Fruit fly (Drosophila melanogaster) whole organism, prepupa: ENCODE data around the gene fred.

Source experiments
- Blimp-1 ChIP-seq: fragments of 200-800 bp; sonication (Bioruptor generic); optimal IDR thresholded peaks from 3 replicates; lab custom pipeline; 2017; ENCODE audit warnings: missing biosample characterization, missing genetic modification characterization, mild to moderate bottlenecking, moderate library complexity, missing genetic modification reagents
- CG10631 ChIP-seq: fragments of 200-800 bp; sonication (Bioruptor generic); optimal IDR thresholded peaks from 2 replicates; lab custom pipeline; 2016; ENCODE audit warnings: missing biosample characterization, missing genetic modification characterization
- CG10669 ChIP-seq: fragments of 200-800 bp; sonication (Bioruptor generic); optimal IDR thresholded peaks from 3 replicates; lab custom pipeline; 2018; ENCODE audit warnings: missing biosample characterization, mild to moderate bottlenecking, missing genetic modification characterization, moderate library complexity
- CG11762 ChIP-seq: fragments of 200-800 bp; sonication (Bioruptor generic); optimal IDR thresholded peaks from 3 replicates; lab custom pipeline; 2016; ENCODE audit warnings: missing biosample characterization, missing genetic modification characterization; ENCODE audit not compliant: insufficient read depth
- CG11902 ChIP-seq: fragments of 200-800 bp; sonication (Bioruptor generic); optimal IDR thresholded peaks from 3 replicates; lab custom pipeline; 2016; ENCODE audit warnings: missing biosample characterization, missing genetic modification characterization
- CG15336 ChIP-seq: fragments of 200-800 bp; sonication (Bioruptor generic); IDR thresholded peaks from 2 replicates; pipeline ENCODE4 v1.3.6; 2022; ENCODE audit warnings: missing biosample characterization, missing genetic modification characterization
- CG1621 ChIP-seq: fragments of 200-800 bp; sonication (Bioruptor generic); optimal IDR thresholded peaks from 3 replicates; lab custom pipeline; 2018; ENCODE audit warnings: missing biosample characterization, mild to moderate bottlenecking, missing genetic modification characterization
- CG16779 ChIP-seq: fragments of 200-800 bp; sonication (Bioruptor generic); optimal IDR thresholded peaks from 3 replicates; lab custom pipeline; 2017; ENCODE audit warnings: missing biosample characterization, mild to moderate bottlenecking, missing genetic modification characterization
- CG3032 ChIP-seq: fragments of 200-800 bp; optimal IDR thresholded peaks from 2 replicates; lab custom pipeline; 2019; ENCODE audit warnings: missing biosample characterization, mild to moderate bottlenecking, missing genetic modification characterization, moderate library complexity
- CG31627 ChIP-seq: fragments of 200-800 bp; sonication (Bioruptor generic); optimal IDR thresholded peaks from 3 replicates; lab custom pipeline; 2016; ENCODE audit warnings: missing biosample characterization, missing genetic modification characterization
- CG34406 ChIP-seq: fragments of 200-800 bp; sonication (Bioruptor generic); optimal IDR thresholded peaks from 3 replicates; lab custom pipeline; 2016; ENCODE audit warnings: missing biosample characterization, missing genetic modification characterization
- CG6163 ChIP-seq: fragments of 200-800 bp; sonication (Bioruptor generic); IDR thresholded peaks from 3 replicates; pipeline ENCODE4 v1.3.6; 2022; ENCODE audit warnings: missing biosample characterization, missing genetic modification characterization
- CG6276 ChIP-seq: fragments of 200-800 bp; sonication (Bioruptor generic); optimal IDR thresholded peaks from 2 replicates; lab custom pipeline; 2017; ENCODE audit warnings: missing biosample characterization, mild to moderate bottlenecking, missing genetic modification characterization
- CG6792 ChIP-seq: fragments of 200-800 bp; sonication (Bioruptor generic); optimal IDR thresholded peaks from 3 replicates; lab custom pipeline; 2016; ENCODE audit warnings: missing biosample characterization, missing genetic modification characterization
- CG6808 ChIP-seq: fragments of 200-800 bp; sonication (Bioruptor generic); optimal IDR thresholded peaks from 3 replicates; lab custom pipeline; 2017; ENCODE audit warnings: missing biosample characterization, missing genetic modification characterization, mild to moderate bottlenecking, moderate library complexity, missing genetic modification reagents
- CG6854 ChIP-seq: fragments of 200-800 bp; sonication (Bioruptor generic); optimal IDR thresholded peaks from 2 replicates; lab custom pipeline; 2017; ENCODE audit warnings: missing biosample characterization, mild to moderate bottlenecking, missing genetic modification characterization
- CG7368 ChIP-seq: fragments of 200-800 bp; sonication (Bioruptor generic); optimal IDR thresholded peaks from 3 replicates; lab custom pipeline; 2016; ENCODE audit warnings: missing biosample characterization, missing genetic modification characterization
- CG8119 ChIP-seq: fragments of 200-800 bp; sonication (Bioruptor generic); IDR thresholded peaks from 3 replicates; pipeline ENCODE4 v1.3.6; 2022; ENCODE audit warnings: missing biosample characterization, missing genetic modification characterization
- CG8319 ChIP-seq: fragments of 200-800 bp; sonication (Bioruptor generic); optimal IDR thresholded peaks from 3 replicates; lab custom pipeline; 2016; ENCODE audit warnings: missing biosample characterization, missing genetic modification characterization
- CG8632 ChIP-seq: fragments of 200-800 bp; sonication (Bioruptor generic); optimal IDR thresholded peaks from 3 replicates; lab custom pipeline; 2016; ENCODE audit warnings: missing biosample characterization, missing genetic modification characterization
- CG9139 ChIP-seq: fragments of 200-800 bp; sonication (Bioruptor generic); optimal IDR thresholded peaks from 3 replicates; lab custom pipeline; 2017; ENCODE audit warnings: missing biosample characterization, mild to moderate bottlenecking, missing genetic modification characterization
- Eip75B ChIP-seq: fragments of 200-800 bp; sonication (Bioruptor generic); optimal IDR thresholded peaks from 3 replicates; lab custom pipeline; 2016; ENCODE audit warnings: missing biosample characterization, missing genetic modification characterization
- Eip78C ChIP-seq: fragments of 200-800 bp; sonication (Bioruptor generic); peaks from one replicate; lab custom pipeline; 2016; ENCODE audit warnings: missing biosample characterization, missing genetic modification characterization
- Eip93F ChIP-seq: fragments of 200-800 bp; sonication (Bioruptor generic); optimal IDR thresholded peaks from 2 replicates; lab custom pipeline; 2016; ENCODE audit warnings: missing biosample characterization, mild to moderate bottlenecking, missing genetic modification characterization
- Ets96B ChIP-seq: fragments of 200-800 bp; optimal IDR thresholded peaks from 2 replicates; lab custom pipeline; 2019; ENCODE audit warnings: missing biosample characterization, mild to moderate bottlenecking, missing genetic modification characterization, moderate library complexity
- Gug ChIP-seq: fragments of 200-800 bp; sonication (Bioruptor generic); IDR thresholded peaks from 2 replicates; pipeline ENCODE4 v1.3.6; 2022; ENCODE audit warnings: missing biosample characterization, missing genetic modification characterization
- Hr38 ChIP-seq: sonication (Bioruptor generic); optimal IDR thresholded peaks from 2 replicates; lab custom pipeline; 2016; ENCODE audit warnings: missing biosample characterization, missing genetic modification characterization
- Hr39 ChIP-seq: fragments of 200-800 bp; sonication (Bioruptor generic); optimal IDR thresholded peaks from 2 replicates; lab custom pipeline; 2016; ENCODE audit warnings: missing biosample characterization, missing genetic modification characterization
- Hr4 ChIP-seq: fragments of 200-800 bp; sonication (Bioruptor generic); optimal IDR thresholded peaks from 3 replicates; lab custom pipeline; 2016; ENCODE audit warnings: missing biosample characterization, missing genetic modification characterization
- Lpt ChIP-seq: fragments of 200-800 bp; sonication (Bioruptor generic); optimal IDR thresholded peaks from 3 replicates; lab custom pipeline; 2016; ENCODE audit warnings: missing biosample characterization, missing genetic modification characterization
- OdsH ChIP-seq: fragments of 200-800 bp; sonication (Bioruptor generic); optimal IDR thresholded peaks from 3 replicates; lab custom pipeline; 2016; ENCODE audit warnings: missing biosample characterization, missing genetic modification characterization
- Smox ChIP-seq: fragments of 200-800 bp; sonication (Bioruptor generic); optimal IDR thresholded peaks from 3 replicates; lab custom pipeline; 2016; ENCODE audit warnings: missing biosample characterization, missing genetic modification characterization
- Sox102F ChIP-seq: fragments of 200-800 bp; sonication (Bioruptor generic); optimal IDR thresholded peaks from 2 replicates; lab custom pipeline; 2016; ENCODE audit warnings: missing biosample characterization, mild to moderate bottlenecking, missing genetic modification characterization
- Sox14 ChIP-seq: fragments of 200-800 bp; sonication (Bioruptor generic); optimal IDR thresholded peaks from 3 replicates; lab custom pipeline; 2016; ENCODE audit warnings: missing biosample characterization, missing genetic modification characterization
- Sox15 ChIP-seq: fragments of 200-800 bp; sonication (Bioruptor generic); optimal IDR thresholded peaks from 3 replicates; lab custom pipeline; 2016; ENCODE audit warnings: missing biosample characterization, missing genetic modification characterization
- achi ChIP-seq: fragments of 200-800 bp; sonication (Bioruptor generic); optimal IDR thresholded peaks from 3 replicates; lab custom pipeline; 2016; ENCODE audit warnings: missing biosample characterization, missing genetic modification characterization
- acj6 ChIP-seq: fragments of 200-800 bp; sonication (Bioruptor generic); optimal IDR thresholded peaks from 3 replicates; lab custom pipeline; 2016; ENCODE audit warnings: missing biosample characterization, missing genetic modification characterization
- cyc ChIP-seq: fragments of 200-800 bp; sonication (Bioruptor generic); optimal IDR thresholded peaks from 3 replicates; lab custom pipeline; 2016; ENCODE audit warnings: missing biosample characterization, missing genetic modification characterization
- dsx ChIP-seq: fragments of 200-800 bp; optimal IDR thresholded peaks from 3 replicates; lab custom pipeline; 2019; ENCODE audit warnings: missing biosample characterization, mild to moderate bottlenecking, missing genetic modification characterization, moderate library complexity; ENCODE audit not compliant: poor library complexity, severe bottlenecking
- esn ChIP-seq: fragments of 200-800 bp; sonication (Bioruptor generic); optimal IDR thresholded peaks from 2 replicates; lab custom pipeline; 2016; ENCODE audit warnings: missing biosample characterization, mild to moderate bottlenecking, missing genetic modification characterization, moderate library complexity
- fd59A ChIP-seq: fragments of 200-800 bp; sonication (Bioruptor generic); optimal IDR thresholded peaks from 2 replicates; lab custom pipeline; 2017; ENCODE audit warnings: missing biosample characterization, mild to moderate bottlenecking, missing genetic modification characterization, missing genetic modification reagents
- fd85E ChIP-seq: fragments of 200-800 bp; sonication (Bioruptor generic); optimal IDR thresholded peaks from 3 replicates; lab custom pipeline; 2016; ENCODE audit warnings: missing biosample characterization, missing genetic modification characterization
- fkh ChIP-seq: fragments of 200-800 bp; sonication (Bioruptor generic); optimal IDR thresholded peaks from 3 replicates; lab custom pipeline; 2017; ENCODE audit warnings: missing biosample characterization, mild to moderate bottlenecking, missing genetic modification characterization, moderate library complexity
- lz ChIP-seq: fragments of 200-800 bp; sonication (Bioruptor generic); optimal IDR thresholded peaks from 3 replicates; lab custom pipeline; 2016; ENCODE audit warnings: missing biosample characterization, missing genetic modification characterization
- salr ChIP-seq, 2 experiments: fragments of 200-800 bp; sonication (Bioruptor generic); optimal IDR thresholded peaks; 3 replicates each; lab custom pipeline; 2016 to 2018; ENCODE audit warnings: missing biosample characterization in 2 of 2, missing genetic modification characterization in 2 of 2, mild to moderate bottlenecking in 1 of 2
- ss ChIP-seq, 2 experiments: fragments of 200-800 bp; sonication (Bioruptor generic); optimal IDR thresholded peaks; 2 replicates in 1 of 2; 3 replicates in 1 of 2; lab custom pipeline; 2017 to 2018; ENCODE audit warnings: mild to moderate bottlenecking in 2 of 2, missing biosample characterization in 2 of 2, missing genetic modification characterization in 2 of 2, moderate library complexity in 1 of 2
- svp ChIP-seq: fragments of 200-800 bp; sonication (Bioruptor generic); peaks from one replicate; lab custom pipeline; 2016; ENCODE audit warnings: missing biosample characterization, missing genetic modification characterization
- vri ChIP-seq: fragments of 200-800 bp; sonication (Bioruptor generic); optimal IDR thresholded peaks from 3 replicates; lab custom pipeline; 2016; ENCODE audit warnings: missing biosample characterization, mild to moderate bottlenecking, missing genetic modification characterization

Gene fred

DNA sequence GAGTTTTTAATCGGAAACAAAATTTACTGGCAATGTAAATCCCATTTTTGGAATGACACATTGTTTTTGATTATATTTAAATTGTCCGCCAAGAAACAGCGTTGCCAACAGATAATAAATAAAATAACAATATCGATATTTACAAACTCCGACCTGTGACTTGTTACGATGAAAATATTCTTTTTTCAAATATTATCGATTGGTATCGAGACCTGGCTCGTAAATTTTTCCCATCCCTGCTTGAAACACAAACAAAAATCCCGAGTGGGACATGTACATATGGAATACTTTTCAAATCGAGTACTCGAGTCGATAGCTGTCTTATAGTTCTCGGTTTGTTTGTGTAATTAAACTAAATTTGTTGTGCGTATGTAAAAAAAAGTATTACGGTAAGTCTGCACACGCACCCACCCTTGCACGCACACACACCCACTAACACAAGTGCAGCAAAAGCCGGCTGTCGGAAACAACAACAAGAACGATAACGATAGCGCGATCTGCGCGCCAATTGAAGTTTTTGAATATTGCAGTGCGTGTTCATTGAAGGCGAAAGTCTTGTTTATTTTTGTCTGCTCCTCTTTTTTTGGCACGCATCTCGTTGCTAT, 129.0 kb downstream of the fred start, which contains the start of gene TTLL4B:
Gene TTLL4B (plus strand): TSS at position 232 of the 605 bp plus-strand sequence.
- TF ChIP-seq esn (GFP tag; lab: Kevin White, UChicago), result peak; percentile 24
- no peak for TF ChIP-seq CG1621 (tag; lab: Kevin White, UChicago)
- no peak for TF ChIP-seq CG3032 (tag; lab: Kevin White, UChicago)
- TF ChIP-seq CG6276 (GFP tag; lab: Kevin White, UChicago), result peak; percentile 98
- TF ChIP-seq, all 60 proteins: peak for 2

DNA sequence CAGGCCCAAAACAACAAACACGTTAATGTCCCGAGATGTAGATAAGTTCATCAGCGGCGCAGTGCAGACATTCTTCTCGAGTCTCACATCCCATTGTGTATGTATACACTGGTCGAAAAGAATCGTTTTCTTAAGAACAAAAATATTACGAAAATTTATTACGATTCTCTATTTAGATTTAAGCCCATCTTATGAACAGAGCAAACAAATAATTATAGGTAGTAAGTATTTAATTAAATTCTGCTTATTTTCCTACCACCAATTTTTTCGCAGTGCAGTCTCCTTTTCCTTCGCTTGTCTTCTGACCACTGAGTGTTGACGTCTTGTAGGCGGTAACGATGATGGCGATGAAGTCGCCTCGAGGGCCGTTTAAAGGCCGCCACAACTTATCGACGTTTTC, 130.1 kb downstream of the fred start:
- TF ChIP-seq CG15336 (GFP tag; lab: Robert Waterston, UW), result no peak
- no peak for TF ChIP-seq achi (GFP tag; lab: Kevin White, UChicago)
- TF ChIP-seq fd59A (GFP tag; lab: Kevin White, UChicago), result peak; percentile 53
- 0 out of 3 replicates have a peak, but pooled peaks have one; percentile 31 for TF ChIP-seq CG8119 (GFP tag; lab: Robert Waterston, UW)
- no peak for TF ChIP-seq Hr39 (GFP tag; lab: Kevin White, UChicago)
- TF ChIP-seq Lpt (GFP tag; lab: Kevin White, UChicago), result no peak
- TF ChIP-seq Sox14 (GFP tag; lab: Kevin White, UChicago), result no peak
- peak; percentile 25 for TF ChIP-seq CG9139 (GFP tag; lab: Kevin White, UChicago)
- TF ChIP-seq CG6808 (GFP tag; lab: Kevin White, UChicago), result no peak
- no peak for TF ChIP-seq CG11762 (GFP tag; lab: Kevin White, UChicago)
- peak; percentile 70 for TF ChIP-seq dsx (GFP tag; lab: Kevin White, UChicago)
- TF ChIP-seq CG6792, result peak; percentile 54
- TF ChIP-seq Eip75B, result no peak
- TF ChIP-seq Blimp-1 (GFP tag; lab: Kevin White, UChicago), result no peak
- TF ChIP-seq CG8319 (GFP tag; lab: Kevin White, UChicago), result no peak
- TF ChIP-seq CG10631 (GFP tag; lab: Kevin White, UChicago), result no peak
- no peak for TF ChIP-seq Sox15 (GFP tag; lab: Kevin White, UChicago)
- peak; percentile 3 for TF ChIP-seq CG6854 (GFP tag; lab: Kevin White, UChicago)
- TF ChIP-seq CG6163 (GFP tag; lab: Robert Waterston, UW), result peak; percentile 68
- TF ChIP-seq Eip93F (GFP tag; lab: Kevin White, UChicago), result no peak
- TF ChIP-seq Smox (GFP tag; lab: Kevin White, UChicago), result no peak
- no peak for TF ChIP-seq Hr38 (GFP tag; lab: Kevin White, UChicago)
- peak; percentile 59 for TF ChIP-seq Ets96B (tag; lab: Kevin White, UChicago)
- no peak for TF ChIP-seq Eip78C
- TF ChIP-seq acj6 (GFP tag; lab: Kevin White, UChicago), result peak; percentile 68
- peak; percentile 79 for TF ChIP-seq svp (GFP tag; lab: Kevin White, UChicago)
- TF ChIP-seq CG34406 (GFP tag; lab: Kevin White, UChicago), result no peak
- TF ChIP-seq fd85E (GFP tag; lab: Kevin White, UChicago), result no peak
- peak; percentile 67 for TF ChIP-seq CG3032 (tag; lab: Kevin White, UChicago)
- TF ChIP-seq cyc (GFP tag; lab: Kevin White, UChicago), result peak; percentile 53
- TF ChIP-seq Gug (GFP tag; lab: Robert Waterston, UW), result no peak
- TF ChIP-seq CG31627 (GFP tag; lab: Kevin White, UChicago), result peak; percentile 48
- TF ChIP-seq lz (GFP tag; lab: Kevin White, UChicago), result peak; percentile 63
- TF ChIP-seq Hr4 (GFP tag; lab: Kevin White, UChicago), result no peak
- peak; percentile 7 for TF ChIP-seq CG11902 (GFP tag; lab: Kevin White, UChicago)
- TF ChIP-seq ss (GFP tag; optimal IDR thresholded peaks at IDR 0.05; lab: Kevin White, UChicago), result peak in 1 of 2 experiments; percentile 64
- TF ChIP-seq vri (GFP tag; lab: Kevin White, UChicago), result no peak
- peak; percentile 58 for TF ChIP-seq CG1621 (tag; lab: Kevin White, UChicago)
- TF ChIP-seq CG7368 (GFP tag; lab: Kevin White, UChicago), result no peak
- TF ChIP-seq CG10669 (GFP tag; lab: Kevin White, UChicago), result no peak
- no peak for TF ChIP-seq Sox102F (GFP tag; lab: Kevin White, UChicago)
- peak; percentile 36 for TF ChIP-seq CG8632
- TF ChIP-seq salr (GFP tag; optimal IDR thresholded peaks at IDR 0.05; lab: Kevin White, UChicago), result peak in 1 of 2 experiments; percentile 38
- no peak for TF ChIP-seq fkh
- peak; percentile 80 for TF ChIP-seq esn (GFP tag; lab: Kevin White, UChicago)
- no peak for TF ChIP-seq CG16779 (tag; lab: Kevin White, UChicago)
- peak; percentile 56 for TF ChIP-seq OdsH (GFP tag; lab: Kevin White, UChicago)
